Worm (Caenorhabditis elegans) whole organism, L4/young adult: Measurements from ENCODE around the gene C27D8.4.

Source experiments
- W03F9.2 ChIP-seq: fragments of 150-350 bp; optimal IDR thresholded peaks from 2 replicates; lab custom pipeline; 2014; ENCODE audit warnings: missing biosample characterization, missing genetic modification characterization
- dao-5 ChIP-seq: sonication (generic microtip); optimal IDR thresholded peaks from 2 replicates; lab custom pipeline; 2016; ENCODE audit warnings: missing genotype, missing genetic modification characterization, moderate library complexity, missing compliant biosample characterization
- him-1 ChIP-seq: sonication (generic microtip); optimal IDR thresholded peaks from 2 replicates; lab custom pipeline; 2016; ENCODE audit warnings: missing genotype, missing genetic modification reagents, missing genetic modification characterization, missing compliant biosample characterization

DNA sequence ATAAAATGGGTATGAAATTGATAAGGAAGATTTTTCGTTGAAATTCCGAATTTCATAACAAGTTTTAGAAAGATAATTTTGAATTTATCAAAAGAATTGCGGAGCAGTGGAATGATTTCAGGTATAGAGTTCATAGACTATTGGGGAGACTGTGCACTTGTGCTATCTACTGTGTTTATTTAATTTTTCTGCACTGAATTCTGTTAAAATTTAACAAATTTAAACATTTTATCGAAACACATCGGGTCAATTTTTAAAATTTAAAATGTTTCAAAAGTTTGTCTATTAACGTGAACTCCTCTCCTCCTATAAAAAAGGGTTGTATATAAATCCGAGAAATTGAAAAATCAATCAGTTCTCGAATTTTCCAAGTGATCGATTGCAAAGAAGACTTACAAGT, 13.6 kb downstream of the C27D8.4 start, which contains the start of gene C27D8.1:
- TF ChIP-seq dao-5 (tag; lab: Kevin White, UChicago) (no peak), him-1 (tag; lab: Kevin White, UChicago) (no peak), W03F9.2 (tag; lab: Kevin White, UChicago) (no peak)
